Worm (Caenorhabditis elegans): ENCODE data around the gene nhr-115.
"Not testable (repeated sequence)": the region's sequence is repeated elsewhere in the genome, so short reads cannot be mapped to it uniquely, and the experiment has no call there.

Gene nhr-115

DNA sequence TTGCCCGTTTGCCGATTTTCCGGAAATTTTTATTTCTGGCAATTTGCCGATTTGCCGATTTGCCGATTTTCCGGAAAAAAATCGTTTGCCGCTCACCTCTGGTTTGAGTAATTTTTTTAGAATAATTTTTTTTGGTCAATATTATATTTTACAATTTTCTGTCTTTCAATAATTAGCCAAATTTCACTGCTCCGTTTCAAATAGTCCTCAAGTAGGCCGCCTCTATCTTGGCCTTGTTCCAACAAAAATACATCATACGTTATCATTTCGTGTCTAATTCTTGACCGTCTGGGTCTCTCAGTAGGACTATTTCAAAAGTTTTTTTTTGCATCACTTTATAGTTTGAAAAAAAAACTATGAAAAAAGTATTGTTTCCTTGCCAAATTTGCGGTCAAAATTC lies at the start of gene nhr-115:
Gene nhr-115, plus strand, starts transcription at position 301 of the 400 bp plus-strand sequence.
- TF ChIP-seq med-1 (GFP tag; optimal IDR thresholded peaks at IDR 0.05; ENCODE audit: insufficient read depth) (no peak), T22C8.4 (GFP tag; IDR thresholded peaks at IDR 0.05) (no peak), flt-1 (GFP tag; IDR thresholded peaks at IDR 0.05) (no peak), ref-1 (GFP tag; conservative IDR thresholded peaks at IDR 0.05) (no peak), klf-2 (GFP tag; conservative IDR thresholded peaks at IDR 0.05) (no peak), ztf-23 (GFP tag; IDR thresholded peaks at IDR 0.05) (no peak), tab-1 (GFP tag; IDR thresholded peaks at IDR 0.05) (no peak), cog-1 (tag; optimal IDR thresholded peaks at IDR 0.05) (no peak), ztf-29 (GFP tag; IDR thresholded peaks at IDR 0.05) (no peak)

DNA sequence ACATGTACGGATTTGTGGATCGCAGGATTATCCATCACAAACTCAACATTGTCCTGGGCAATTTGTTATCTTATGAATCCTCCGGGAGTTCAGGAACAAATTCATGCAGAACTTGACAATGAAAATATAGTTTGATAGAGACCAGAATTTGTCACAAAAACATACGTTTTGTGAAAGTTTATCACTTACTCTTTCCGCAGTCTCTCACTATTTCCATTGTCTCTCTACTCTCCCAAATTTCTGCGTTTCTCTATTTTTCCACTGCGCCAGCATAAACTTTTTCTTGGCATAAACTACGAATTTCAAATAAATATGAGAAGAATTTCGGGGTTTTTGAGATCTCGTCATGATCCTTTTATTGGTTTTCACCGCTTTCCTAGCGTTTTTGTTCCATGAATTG lies 49.7 kb upstream of the nhr-115 start, which contains the start of gene cyp-33C3:
Gene cyp-33C3, plus strand, starts transcription at position 149 of the 400 bp plus-strand sequence.
- no peak for TF ChIP-seq cog-1 (tag; optimal IDR thresholded peaks at IDR 0.05)
- no peak for TF ChIP-seq flt-1 (GFP tag; IDR thresholded peaks at IDR 0.05)
- TF ChIP-seq ref-1 (GFP tag; conservative IDR thresholded peaks at IDR 0.05) = no peak
- no peak for TF ChIP-seq ztf-29 (GFP tag; IDR thresholded peaks at IDR 0.05)
- no peak for TF ChIP-seq ztf-23 (GFP tag; IDR thresholded peaks at IDR 0.05)
- no peak for TF ChIP-seq klf-2 (GFP tag; conservative IDR thresholded peaks at IDR 0.05)
- TF ChIP-seq med-1 (GFP tag; optimal IDR thresholded peaks at IDR 0.05; ENCODE audit: insufficient read depth) = no peak

DNA sequence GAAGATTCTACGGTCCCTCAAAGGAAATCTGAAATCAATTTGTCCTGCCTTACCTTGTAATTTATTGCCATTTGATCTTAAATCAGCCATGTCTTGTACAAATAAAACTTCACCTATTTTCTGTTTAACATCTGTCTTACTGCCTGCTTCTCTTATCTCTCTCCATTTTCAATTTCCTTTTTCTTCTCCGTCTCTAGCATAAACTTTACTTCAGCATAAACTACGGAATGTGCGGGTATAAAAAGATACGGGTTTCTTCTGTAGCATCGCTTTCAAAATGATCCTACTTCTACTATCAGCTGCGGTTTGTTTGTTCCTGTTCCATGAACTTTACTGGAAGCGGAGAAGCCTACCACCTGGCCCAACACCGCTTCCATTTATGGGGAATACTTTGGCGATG lies 47.6 kb upstream of the nhr-115 start, which contains the start of gene cyp-33C5:
Gene cyp-33C5, plus strand, starts transcription at position 254 of the 400 bp plus-strand sequence.
- TF ChIP-seq flt-1 (GFP tag; IDR thresholded peaks at IDR 0.05) (no peak), ref-1 (GFP tag; conservative IDR thresholded peaks at IDR 0.05) (no peak), med-1 (GFP tag; optimal IDR thresholded peaks at IDR 0.05; ENCODE audit: insufficient read depth) (no peak), cog-1 (tag; optimal IDR thresholded peaks at IDR 0.05) (no peak)

DNA sequence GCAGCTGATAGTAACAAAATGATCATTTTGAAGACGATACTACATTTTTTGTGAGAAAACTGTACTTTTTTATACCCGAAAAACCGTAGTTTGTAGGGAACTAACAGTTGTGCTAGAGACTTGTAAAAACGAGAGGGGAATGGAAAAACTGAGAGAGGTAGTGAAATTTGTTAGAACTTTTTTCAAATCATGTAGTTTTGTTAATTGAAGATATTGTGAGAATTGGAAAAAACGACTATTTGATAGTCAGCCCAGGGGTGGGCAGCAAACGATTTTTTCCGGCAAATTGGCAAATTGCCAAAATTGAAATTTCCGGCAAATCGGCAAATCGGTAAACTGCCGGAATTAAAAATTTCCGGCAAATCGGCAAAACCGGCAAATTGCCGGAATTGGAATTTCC lies 43.0 kb upstream of the nhr-115 start, which contains the start of gene cyp-33C6:
Gene cyp-33C6, minus strand, starts transcription at position 101 of the 400 bp plus-strand sequence.
- no peak for TF ChIP-seq ztf-29 (GFP tag; IDR thresholded peaks at IDR 0.05)
- no peak for TF ChIP-seq ref-1 (GFP tag; conservative IDR thresholded peaks at IDR 0.05)
- TF ChIP-seq T22C8.4 (GFP tag; IDR thresholded peaks at IDR 0.05) = no peak
- no peak for TF ChIP-seq cog-1 (tag; optimal IDR thresholded peaks at IDR 0.05)
- TF ChIP-seq flt-1 (GFP tag; IDR thresholded peaks at IDR 0.05) = no peak
- no peak for TF ChIP-seq ztf-23 (GFP tag; IDR thresholded peaks at IDR 0.05)
- no peak for TF ChIP-seq med-1 (GFP tag; optimal IDR thresholded peaks at IDR 0.05; ENCODE audit: insufficient read depth)
- no peak for TF ChIP-seq tab-1 (GFP tag; IDR thresholded peaks at IDR 0.05)
- TF ChIP-seq klf-2 (GFP tag; conservative IDR thresholded peaks at IDR 0.05) = no peak

DNA sequence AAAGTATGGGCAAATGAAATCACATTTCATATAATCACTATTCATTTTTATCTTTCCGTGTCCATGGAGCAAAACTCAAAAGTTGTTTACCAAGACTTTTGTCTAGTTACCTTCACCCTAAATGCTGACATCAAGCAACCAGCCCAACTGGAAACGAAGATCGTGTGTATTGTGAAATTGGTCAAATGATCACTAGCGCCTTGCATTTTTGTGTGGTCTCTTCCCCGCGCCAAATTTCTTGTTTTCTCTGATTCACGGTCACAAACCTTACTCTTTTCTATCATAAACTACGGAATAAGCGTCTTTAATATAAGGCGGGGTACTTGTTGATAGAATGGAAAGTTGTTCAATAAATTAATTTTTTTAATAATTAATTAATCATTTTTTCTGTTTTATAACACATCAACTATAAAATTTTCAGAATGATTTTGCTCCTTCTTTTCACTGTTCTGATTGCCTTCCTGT lies 42.2 kb upstream of the nhr-115 start, which contains the start of gene cyp-33C7:
Gene cyp-33C7, plus strand, starts transcription at position 415 of the 465 bp plus-strand sequence.
- no peak for TF ChIP-seq ztf-29 (GFP tag; IDR thresholded peaks at IDR 0.05)
- TF ChIP-seq cog-1 (tag; optimal IDR thresholded peaks at IDR 0.05) = no peak
- TF ChIP-seq ref-1 (GFP tag; conservative IDR thresholded peaks at IDR 0.05) = no peak
- no peak for TF ChIP-seq tab-1 (GFP tag; IDR thresholded peaks at IDR 0.05)
- no peak for TF ChIP-seq ztf-23 (GFP tag; IDR thresholded peaks at IDR 0.05)
- no peak for TF ChIP-seq klf-2 (GFP tag; conservative IDR thresholded peaks at IDR 0.05)
- TF ChIP-seq flt-1 (GFP tag; IDR thresholded peaks at IDR 0.05) = no peak
- TF ChIP-seq med-1 (GFP tag; optimal IDR thresholded peaks at IDR 0.05; ENCODE audit: insufficient read depth) = no peak
- no peak for TF ChIP-seq T22C8.4 (GFP tag; IDR thresholded peaks at IDR 0.05)

DNA sequence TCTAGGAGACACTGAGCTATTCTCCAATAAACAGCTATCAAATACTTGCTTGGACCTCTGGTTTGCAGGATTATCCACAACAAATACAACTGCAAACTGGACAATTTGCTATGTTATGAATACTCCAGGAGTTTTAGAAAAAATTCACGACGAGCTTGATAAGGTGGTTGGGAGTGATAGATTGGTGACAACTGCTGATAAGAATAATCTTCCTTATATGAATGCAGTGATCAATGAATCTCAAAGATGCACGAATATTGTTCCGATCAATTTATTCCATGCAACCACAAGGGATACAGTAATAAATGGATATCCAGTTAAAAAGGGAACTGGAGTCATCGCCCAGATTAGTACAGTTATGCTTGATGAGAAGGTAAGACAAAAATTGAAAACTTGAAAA lies 40.6 kb upstream of the nhr-115 start:
- TF ChIP-seq klf-2 (GFP tag; conservative IDR thresholded peaks at IDR 0.05) (no peak), med-1 (GFP tag; optimal IDR thresholded peaks at IDR 0.05; ENCODE audit: insufficient read depth) (no peak), tab-1 (GFP tag; IDR thresholded peaks at IDR 0.05) (no peak), T22C8.4 (GFP tag; IDR thresholded peaks at IDR 0.05) (no peak), ztf-23 (GFP tag; IDR thresholded peaks at IDR 0.05) (no peak), cog-1 (tag; optimal IDR thresholded peaks at IDR 0.05) (no peak), ztf-29 (GFP tag; IDR thresholded peaks at IDR 0.05) (no peak), flt-1 (GFP tag; IDR thresholded peaks at IDR 0.05) (no peak), ref-1 (GFP tag; conservative IDR thresholded peaks at IDR 0.05) (no peak)

DNA sequence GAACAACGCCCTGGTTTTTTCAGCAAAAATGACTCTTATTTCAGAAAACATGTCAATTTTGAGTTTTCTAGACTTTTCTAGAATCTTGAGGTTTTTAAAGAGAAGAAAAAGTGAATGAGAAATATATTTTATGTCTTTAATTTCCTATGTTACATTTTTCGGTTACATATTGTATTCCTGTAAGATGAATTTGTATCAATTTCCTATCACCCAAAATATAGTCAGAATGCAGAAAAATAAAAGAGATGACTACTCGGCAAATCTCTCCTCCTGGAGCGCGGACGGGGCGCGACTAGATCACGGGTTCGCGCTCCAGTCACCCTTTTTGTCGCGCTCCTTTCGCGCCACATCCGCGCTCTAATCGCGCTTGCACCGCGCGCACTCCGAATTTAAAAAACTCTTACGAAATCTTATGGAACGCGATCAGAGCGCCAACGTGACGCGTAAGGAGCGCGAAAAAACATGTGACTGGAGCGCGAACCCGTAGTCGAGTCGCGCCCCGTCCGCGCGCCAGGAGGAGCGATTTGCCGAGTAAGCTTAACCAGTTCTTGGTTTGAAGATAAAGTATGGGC lies 37.7 kb upstream of the nhr-115 start, which contains the start of gene str-253:
Gene str-253, minus strand, starts transcription at position 51 of the 572 bp plus-strand sequence.
- no peak for TF ChIP-seq med-1 (GFP tag; optimal IDR thresholded peaks at IDR 0.05; ENCODE audit: insufficient read depth)
- TF ChIP-seq tab-1 (GFP tag; IDR thresholded peaks at IDR 0.05) = no peak
- no peak for TF ChIP-seq ref-1 (GFP tag; conservative IDR thresholded peaks at IDR 0.05)
- no peak for TF ChIP-seq ztf-23 (GFP tag; IDR thresholded peaks at IDR 0.05)
- TF ChIP-seq cog-1 (tag; optimal IDR thresholded peaks at IDR 0.05) = no peak
- no peak for TF ChIP-seq T22C8.4 (GFP tag; IDR thresholded peaks at IDR 0.05)
- TF ChIP-seq flt-1 (GFP tag; IDR thresholded peaks at IDR 0.05) = no peak
- TF ChIP-seq klf-2 (GFP tag; conservative IDR thresholded peaks at IDR 0.05) = no peak
- TF ChIP-seq ztf-29 (GFP tag; IDR thresholded peaks at IDR 0.05) = no peak

DNA sequence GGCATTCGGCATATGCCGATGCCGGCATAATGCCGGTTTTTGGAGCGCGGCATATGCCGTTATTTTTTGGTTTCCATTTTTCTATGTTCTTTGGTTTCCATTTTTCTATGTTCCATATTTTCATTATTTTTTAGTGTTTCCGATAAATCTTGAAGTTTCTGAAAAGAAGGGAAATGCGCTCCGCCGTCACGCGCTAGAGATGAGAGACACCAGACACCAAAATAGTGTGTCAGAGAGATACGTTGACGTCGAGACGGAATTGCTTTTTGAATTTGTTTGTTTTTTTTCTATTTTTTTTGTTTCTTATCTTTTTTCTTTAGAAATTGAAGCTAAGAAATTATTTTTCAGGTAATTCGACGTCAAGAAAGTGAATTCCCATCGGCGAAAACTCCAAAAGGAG lies 37.1 kb upstream of the nhr-115 start, which contains the start of gene F41B5.1:
Gene F41B5.1, plus strand, starts transcription at position 343 of the 400 bp plus-strand sequence.
- not testable (repeated sequence) for TF ChIP-seq T22C8.4 (GFP tag; IDR thresholded peaks at IDR 0.05); tab-1 (GFP tag; IDR thresholded peaks at IDR 0.05); klf-2 (GFP tag; conservative IDR thresholded peaks at IDR 0.05)

DNA sequence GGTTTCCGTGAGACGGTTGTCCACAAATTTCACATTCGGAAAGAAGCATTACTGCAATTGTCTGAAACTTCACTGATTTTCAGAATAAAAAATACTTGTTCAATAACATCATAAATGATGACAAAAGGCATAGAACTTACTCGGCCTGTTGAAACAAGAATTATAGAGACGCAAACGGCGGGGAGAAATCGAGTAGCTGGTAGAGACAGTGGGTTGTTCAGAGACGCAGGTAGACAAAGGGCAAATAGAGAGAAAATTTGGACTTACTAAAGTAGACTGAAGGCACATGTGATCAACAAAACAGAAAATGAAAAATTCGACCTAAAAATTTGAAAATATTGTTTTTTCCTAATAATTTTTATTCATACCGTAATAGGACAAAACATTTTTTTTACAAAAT lies 32.6 kb upstream of the nhr-115 start, which contains the start of gene nhr-182:
Gene nhr-182, minus strand, starts transcription at position 178 of the 400 bp plus-strand sequence.
- TF ChIP-seq tab-1 (GFP tag; IDR thresholded peaks at IDR 0.05) = no peak
- no peak for TF ChIP-seq med-1 (GFP tag; optimal IDR thresholded peaks at IDR 0.05; ENCODE audit: insufficient read depth)
- TF ChIP-seq T22C8.4 (GFP tag; IDR thresholded peaks at IDR 0.05) = no peak
- no peak for TF ChIP-seq klf-2 (GFP tag; conservative IDR thresholded peaks at IDR 0.05)
- TF ChIP-seq ztf-23 (GFP tag; IDR thresholded peaks at IDR 0.05) = no peak
- no peak for TF ChIP-seq ztf-29 (GFP tag; IDR thresholded peaks at IDR 0.05)
- no peak for TF ChIP-seq cog-1 (tag; optimal IDR thresholded peaks at IDR 0.05)
- no peak for TF ChIP-seq flt-1 (GFP tag; IDR thresholded peaks at IDR 0.05)
- no peak for TF ChIP-seq ref-1 (GFP tag; conservative IDR thresholded peaks at IDR 0.05)
